Fruit fly (Drosophila melanogaster) whole organism, prepupa: ENCODE results near the gene CG15024.
A peak's percentile ranks its signal among the peaks of the same experiment; 100 is the strongest.

Experiments
- Blimp-1 ChIP-seq: fragments of 200-800 bp; sonication (Bioruptor generic); optimal IDR thresholded peaks from 3 replicates; lab custom pipeline; 2017; ENCODE audit warnings: missing biosample characterization, missing genetic modification characterization, mild to moderate bottlenecking, moderate library complexity, missing genetic modification reagents
- CG11294 ChIP-seq: fragments of 200-800 bp; sonication (Bioruptor generic); IDR thresholded peaks from 2 replicates; pipeline ENCODE4 v1.3.6; 2022; ENCODE audit warnings: missing biosample characterization, missing genetic modification characterization
- CG11762 ChIP-seq: fragments of 200-800 bp; sonication (Bioruptor generic); optimal IDR thresholded peaks from 3 replicates; lab custom pipeline; 2016; ENCODE audit warnings: missing biosample characterization, missing genetic modification characterization; ENCODE audit not compliant: insufficient read depth
- CG11902 ChIP-seq: fragments of 200-800 bp; sonication (Bioruptor generic); optimal IDR thresholded peaks from 3 replicates; lab custom pipeline; 2016; ENCODE audit warnings: missing biosample characterization, missing genetic modification characterization
- CG15336 ChIP-seq: fragments of 200-800 bp; sonication (Bioruptor generic); IDR thresholded peaks from 2 replicates; pipeline ENCODE4 v1.3.6; 2022; ENCODE audit warnings: missing biosample characterization, missing genetic modification characterization
- CG16779 ChIP-seq: fragments of 200-800 bp; sonication (Bioruptor generic); optimal IDR thresholded peaks from 3 replicates; lab custom pipeline; 2017; ENCODE audit warnings: missing biosample characterization, mild to moderate bottlenecking, missing genetic modification characterization
- CG32006 ChIP-seq: fragments of 200-800 bp; sonication (Bioruptor generic); optimal IDR thresholded peaks from 3 replicates; lab custom pipeline; 2017; ENCODE audit warnings: missing biosample characterization, mild to moderate bottlenecking, missing genetic modification characterization
- CG34406 ChIP-seq: fragments of 200-800 bp; sonication (Bioruptor generic); optimal IDR thresholded peaks from 3 replicates; lab custom pipeline; 2016; ENCODE audit warnings: missing biosample characterization, missing genetic modification characterization
- CG3919 ChIP-seq: fragments of 200-800 bp; sonication (Bioruptor generic); optimal IDR thresholded peaks from 3 replicates; lab custom pipeline; 2016; ENCODE audit warnings: missing biosample characterization, missing genetic modification characterization
- CG4318 ChIP-seq: fragments of 200-800 bp; sonication (Bioruptor generic); optimal IDR thresholded peaks from 3 replicates; lab custom pipeline; 2017; ENCODE audit warnings: missing biosample characterization, mild to moderate bottlenecking, missing genetic modification characterization
- CG6792 ChIP-seq: fragments of 200-800 bp; sonication (Bioruptor generic); optimal IDR thresholded peaks from 3 replicates; lab custom pipeline; 2016; ENCODE audit warnings: missing biosample characterization, missing genetic modification characterization
- CG6854 ChIP-seq: fragments of 200-800 bp; sonication (Bioruptor generic); optimal IDR thresholded peaks from 2 replicates; lab custom pipeline; 2017; ENCODE audit warnings: missing biosample characterization, mild to moderate bottlenecking, missing genetic modification characterization
- CG7368 ChIP-seq: fragments of 200-800 bp; sonication (Bioruptor generic); optimal IDR thresholded peaks from 3 replicates; lab custom pipeline; 2016; ENCODE audit warnings: missing biosample characterization, missing genetic modification characterization
- CG8119 ChIP-seq: fragments of 200-800 bp; sonication (Bioruptor generic); IDR thresholded peaks from 3 replicates; pipeline ENCODE4 v1.3.6; 2022; ENCODE audit warnings: missing biosample characterization, missing genetic modification characterization
- CG8319 ChIP-seq: fragments of 200-800 bp; sonication (Bioruptor generic); optimal IDR thresholded peaks from 3 replicates; lab custom pipeline; 2016; ENCODE audit warnings: missing biosample characterization, missing genetic modification characterization
- Eip78C ChIP-seq: fragments of 200-800 bp; sonication (Bioruptor generic); peaks from one replicate; lab custom pipeline; 2016; ENCODE audit warnings: missing biosample characterization, missing genetic modification characterization
- Ets21C ChIP-seq: fragments of 200-800 bp; sonication (Bioruptor generic); optimal IDR thresholded peaks from 3 replicates; lab custom pipeline; 2016; ENCODE audit warnings: missing biosample characterization, missing genetic modification characterization
- Ets96B ChIP-seq: fragments of 200-800 bp; optimal IDR thresholded peaks from 2 replicates; lab custom pipeline; 2019; ENCODE audit warnings: missing biosample characterization, mild to moderate bottlenecking, missing genetic modification characterization, moderate library complexity
- Gug ChIP-seq: fragments of 200-800 bp; sonication (Bioruptor generic); IDR thresholded peaks from 2 replicates; pipeline ENCODE4 v1.3.6; 2022; ENCODE audit warnings: missing biosample characterization, missing genetic modification characterization
- Hr4 ChIP-seq: fragments of 200-800 bp; sonication (Bioruptor generic); optimal IDR thresholded peaks from 3 replicates; lab custom pipeline; 2016; ENCODE audit warnings: missing biosample characterization, missing genetic modification characterization
- Lpt ChIP-seq: fragments of 200-800 bp; sonication (Bioruptor generic); optimal IDR thresholded peaks from 3 replicates; lab custom pipeline; 2016; ENCODE audit warnings: missing biosample characterization, missing genetic modification characterization
- Met ChIP-seq: fragments of 200-800 bp; sonication (Bioruptor generic); optimal IDR thresholded peaks from 3 replicates; lab custom pipeline; 2016; ENCODE audit warnings: missing biosample characterization, missing genetic modification characterization
- OdsH ChIP-seq: fragments of 200-800 bp; sonication (Bioruptor generic); optimal IDR thresholded peaks from 3 replicates; lab custom pipeline; 2016; ENCODE audit warnings: missing biosample characterization, missing genetic modification characterization
- Smox ChIP-seq: fragments of 200-800 bp; sonication (Bioruptor generic); optimal IDR thresholded peaks from 3 replicates; lab custom pipeline; 2016; ENCODE audit warnings: missing biosample characterization, missing genetic modification characterization
- Sox102F ChIP-seq: fragments of 200-800 bp; sonication (Bioruptor generic); optimal IDR thresholded peaks from 2 replicates; lab custom pipeline; 2016; ENCODE audit warnings: missing biosample characterization, mild to moderate bottlenecking, missing genetic modification characterization
- Sox14 ChIP-seq: fragments of 200-800 bp; sonication (Bioruptor generic); optimal IDR thresholded peaks from 3 replicates; lab custom pipeline; 2016; ENCODE audit warnings: missing biosample characterization, missing genetic modification characterization
- Sox15 ChIP-seq: fragments of 200-800 bp; sonication (Bioruptor generic); optimal IDR thresholded peaks from 3 replicates; lab custom pipeline; 2016; ENCODE audit warnings: missing biosample characterization, missing genetic modification characterization
- cyc ChIP-seq: fragments of 200-800 bp; sonication (Bioruptor generic); optimal IDR thresholded peaks from 3 replicates; lab custom pipeline; 2016; ENCODE audit warnings: missing biosample characterization, missing genetic modification characterization
- dac ChIP-seq: fragments of 200-800 bp; sonication (Bioruptor generic); optimal IDR thresholded peaks from 2 replicates; lab custom pipeline; 2017; ENCODE audit warnings: missing biosample characterization, mild to moderate bottlenecking, missing genetic modification characterization
- dsx ChIP-seq: fragments of 200-800 bp; optimal IDR thresholded peaks from 3 replicates; lab custom pipeline; 2019; ENCODE audit warnings: missing biosample characterization, mild to moderate bottlenecking, missing genetic modification characterization, moderate library complexity; ENCODE audit not compliant: poor library complexity, severe bottlenecking
- eg ChIP-seq: fragments of 200-800 bp; sonication (Bioruptor generic); IDR thresholded peaks from 3 replicates; pipeline ENCODE4 v1.3.6; 2022; ENCODE audit warnings: missing biosample characterization, missing genetic modification characterization
- esn ChIP-seq: fragments of 200-800 bp; sonication (Bioruptor generic); optimal IDR thresholded peaks from 2 replicates; lab custom pipeline; 2016; ENCODE audit warnings: missing biosample characterization, mild to moderate bottlenecking, missing genetic modification characterization, moderate library complexity
- fd59A ChIP-seq: fragments of 200-800 bp; sonication (Bioruptor generic); optimal IDR thresholded peaks from 2 replicates; lab custom pipeline; 2017; ENCODE audit warnings: missing biosample characterization, mild to moderate bottlenecking, missing genetic modification characterization, missing genetic modification reagents
- fd85E ChIP-seq: fragments of 200-800 bp; sonication (Bioruptor generic); optimal IDR thresholded peaks from 3 replicates; lab custom pipeline; 2016; ENCODE audit warnings: missing biosample characterization, missing genetic modification characterization
- fkh ChIP-seq: fragments of 200-800 bp; sonication (Bioruptor generic); optimal IDR thresholded peaks from 3 replicates; lab custom pipeline; 2017; ENCODE audit warnings: missing biosample characterization, mild to moderate bottlenecking, missing genetic modification characterization, moderate library complexity
- lz ChIP-seq: fragments of 200-800 bp; sonication (Bioruptor generic); optimal IDR thresholded peaks from 3 replicates; lab custom pipeline; 2016; ENCODE audit warnings: missing biosample characterization, missing genetic modification characterization
- net ChIP-seq: fragments of 200-800 bp; sonication (Bioruptor generic); optimal IDR thresholded peaks from 3 replicates; lab custom pipeline; 2016; ENCODE audit warnings: missing biosample characterization, missing genetic modification characterization
- salr ChIP-seq, 2 experiments: fragments of 200-800 bp; sonication (Bioruptor generic); optimal IDR thresholded peaks; 3 replicates each; lab custom pipeline; 2016 to 2018; ENCODE audit warnings: missing biosample characterization in 2 of 2, missing genetic modification characterization in 2 of 2, mild to moderate bottlenecking in 1 of 2
- spab ChIP-seq: fragments of 200-800 bp; sonication (Bioruptor generic); optimal IDR thresholded peaks from 2 replicates; lab custom pipeline; 2017; ENCODE audit warnings: missing biosample characterization, mild to moderate bottlenecking, missing genetic modification characterization, missing genetic modification reagents
- ss ChIP-seq, 2 experiments: fragments of 200-800 bp; sonication (Bioruptor generic); optimal IDR thresholded peaks; 2 replicates in 1 of 2; 3 replicates in 1 of 2; lab custom pipeline; 2017 to 2018; ENCODE audit warnings: mild to moderate bottlenecking in 2 of 2, missing biosample characterization in 2 of 2, missing genetic modification characterization in 2 of 2, moderate library complexity in 1 of 2
- svp ChIP-seq: fragments of 200-800 bp; sonication (Bioruptor generic); peaks from one replicate; lab custom pipeline; 2016; ENCODE audit warnings: missing biosample characterization, missing genetic modification characterization
- topi ChIP-seq: fragments of 200-800 bp; sonication (Bioruptor generic); optimal IDR thresholded peaks from 3 replicates; lab custom pipeline; 2016; ENCODE audit warnings: missing biosample characterization, missing genetic modification characterization
- vri ChIP-seq: fragments of 200-800 bp; sonication (Bioruptor generic); optimal IDR thresholded peaks from 3 replicates; lab custom pipeline; 2016; ENCODE audit warnings: missing biosample characterization, mild to moderate bottlenecking, missing genetic modification characterization

CG15024 gene

dm6 chr3L:4474946-4475470 lies 11.4 kb upstream of the CG15024 start (continued):
- TF ChIP-seq Ets21C (GFP tag; lab: Kevin White, UChicago) (no peak), ss (GFP tag; optimal IDR thresholded peaks at IDR 0.05; lab: Kevin White, UChicago) (peak in 1 of 2 experiments; percentile 62), Sox102F (peak; percentile 16), Eip78C (GFP tag; lab: Kevin White, UChicago) (peak; percentile 90), CG34406 (GFP tag; lab: Kevin White, UChicago) (peak; percentile 49), CG8319 (peak; percentile 33), Sox15 (GFP tag; lab: Kevin White, UChicago) (no peak), CG11294 (GFP tag; lab: Robert Waterston, UW) (no peak), CG7368 (GFP tag; lab: Kevin White, UChicago) (peak; percentile 36), Lpt (GFP tag; lab: Kevin White, UChicago) (no peak), vri (GFP tag; lab: Kevin White, UChicago) (peak; percentile 4), cyc (peak; percentile 2), CG11762 (GFP tag; lab: Kevin White, UChicago) (peak; percentile 26), lz (GFP tag; lab: Kevin White, UChicago) (peak; percentile 23), CG11902 (no peak), Hr4 (GFP tag; lab: Kevin White, UChicago) (peak; percentile 61), fkh (GFP tag; lab: Kevin White, UChicago) (no peak), fd59A (GFP tag; lab: Kevin White, UChicago) (peak; percentile 3), net (GFP tag; lab: Kevin White, UChicago) (peak; percentile 71), CG15336 (GFP tag; lab: Robert Waterston, UW) (peak; percentile 48; the same call in 1 of the 2 replicates), CG6792 (GFP tag; lab: Kevin White, UChicago) (peak; percentile 6), CG16779 (tag; lab: Kevin White, UChicago) (peak; percentile 22), Smox (peak; percentile 17), topi (GFP tag; lab: Kevin White, UChicago) (peak; percentile 19), salr (GFP tag; optimal IDR thresholded peaks at IDR 0.05; lab: Kevin White, UChicago) (peak in 1 of 2 experiments; percentile 35), Sox14 (no peak), fd85E (GFP tag; lab: Kevin White, UChicago) (no peak)
- TF ChIP-seq, all 60 proteins: peak for 38

DNA sequence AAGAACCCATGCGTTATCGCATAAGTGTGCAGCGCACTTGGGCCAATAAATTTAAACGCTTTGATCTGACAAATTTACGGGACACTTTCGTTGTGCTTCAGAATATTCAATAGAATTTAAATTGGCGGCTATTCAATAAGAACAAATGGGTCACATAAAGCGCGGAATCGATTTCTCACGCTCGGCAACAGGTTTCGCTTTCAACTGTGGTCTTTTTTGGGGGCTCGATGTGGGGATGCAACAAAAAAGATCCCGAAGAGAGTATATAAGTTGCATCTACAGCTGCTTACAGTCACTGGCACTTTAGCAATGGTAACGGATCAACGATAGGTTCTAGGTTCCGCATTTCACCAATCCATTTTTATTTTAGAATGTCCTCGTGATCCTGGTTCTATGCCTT lies 9.1 kb upstream of the CG15024 start, which contains the start of gene CG11349:
Gene CG11349, plus strand, starts transcription at position 301 of the 400 bp plus-strand sequence.
- TF ChIP-seq topi (GFP tag; lab: Kevin White, UChicago) (no peak), CG6854 (GFP tag; lab: Kevin White, UChicago) (no peak)

DNA sequence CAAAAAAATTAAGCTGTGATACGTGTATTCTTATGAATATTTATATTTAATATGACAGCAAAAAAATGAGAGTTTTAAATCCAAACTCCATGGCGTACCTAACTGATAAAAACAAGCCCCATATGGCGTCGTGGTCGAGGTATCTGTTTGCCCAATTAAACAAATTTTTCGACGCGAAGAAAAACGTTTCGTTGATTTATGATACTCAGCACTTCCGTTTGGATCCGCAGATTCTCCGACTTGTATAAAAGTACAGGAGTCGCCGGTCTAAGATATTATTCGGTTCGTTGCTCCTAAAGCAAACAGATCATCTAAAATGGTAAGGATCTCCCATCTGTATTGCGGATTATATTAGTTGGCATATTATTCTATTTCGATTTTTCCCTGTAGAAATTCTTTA lies 7.8 kb upstream of the CG15024 start, which contains the start of gene CG32248:
Gene CG32248, plus strand, starts transcription at position 301 of the 400 bp plus-strand sequence.
- TF ChIP-seq dsx (GFP tag; lab: Kevin White, UChicago) (no peak), fkh (GFP tag; lab: Kevin White, UChicago) (no peak), cyc (no peak), dac (GFP tag; lab: Kevin White, UChicago) (no peak), Ets96B (tag; lab: Kevin White, UChicago) (no peak), CG6854 (GFP tag; lab: Kevin White, UChicago) (no peak), spab (GFP tag; lab: Kevin White, UChicago) (no peak), esn (no peak), CG8319 (no peak), Sox14 (no peak), Gug (GFP tag; lab: Robert Waterston, UW) (no peak)

- TF ChIP-seq ss (GFP tag; optimal IDR thresholded peaks at IDR 0.05; lab: Kevin White, UChicago) (no peak), Sox14 (no peak), CG32006 (GFP tag; lab: Kevin White, UChicago) (no peak), CG3919 (GFP tag; lab: Kevin White, UChicago) (no peak), svp (GFP tag; lab: Kevin White, UChicago) (no peak), cyc (no peak), Ets21C (GFP tag; lab: Kevin White, UChicago) (no peak), Gug (GFP tag; lab: Robert Waterston, UW) (no peak), OdsH (GFP tag; lab: Kevin White, UChicago) (no peak), CG8119 (GFP tag; lab: Robert Waterston, UW) (no peak), CG4318 (GFP tag; lab: Kevin White, UChicago) (no peak), CG11902 (no peak), Blimp-1 (GFP tag; lab: Kevin White, UChicago) (no peak), eg (GFP tag; lab: Robert Waterston, UW) (no peak), salr (GFP tag; optimal IDR thresholded peaks at IDR 0.05; lab: Kevin White, UChicago) (no peak), CG15336 (GFP tag; lab: Robert Waterston, UW) (no peak), Met (no peak)
Observed at dm6 chr3L:4469701-4470100, 6.1 kb upstream of the CG15024 start, which contains the start of gene CG32249. Gene CG32249, plus strand, starts transcription at chr3L:4470001.
